Worm (Caenorhabditis elegans) whole organism, L3 larva: ENCODE data around the gene gfat-1.

ENCODE experiments used
- R02D3.7 ChIP-seq: fragments of 150-350 bp; optimal IDR thresholded peaks from 2 replicates; lab custom pipeline; 2014; ENCODE audit warnings: missing biosample characterization, missing genetic modification characterization
- ZK546.5 ChIP-seq: sonication (generic microtip); optimal IDR thresholded peaks from 2 replicates; lab custom pipeline; 2017; ENCODE audit warnings: missing biosample characterization, missing genetic modification characterization
- aly-2 ChIP-seq: fragments of 150-350 bp; optimal IDR thresholded peaks from 2 replicates; lab custom pipeline; 2014; ENCODE audit warnings: missing biosample characterization, missing genetic modification characterization
- ama-1 ChIP-seq: fragments of 150-350 bp; optimal IDR thresholded peaks from 2 replicates; lab custom pipeline; 2018
- ceh-16 ChIP-seq: sonication (generic microtip); optimal IDR thresholded peaks from 2 replicates; lab custom pipeline; 2017; ENCODE audit warnings: missing biosample characterization, missing genetic modification characterization
- ceh-28 ChIP-seq: fragments of 150-350 bp; optimal IDR thresholded peaks from 2 replicates; lab custom pipeline; 2014; ENCODE audit warnings: missing biosample characterization, missing genetic modification reagents, missing genetic modification characterization
- ceh-82 ChIP-seq: fragments of 150-350 bp; optimal IDR thresholded peaks from 2 replicates; lab custom pipeline; 2014; ENCODE audit warnings: missing biosample characterization, missing genetic modification characterization
- ceh-9 ChIP-seq: sonication (generic microtip); optimal IDR thresholded peaks from 2 replicates; lab custom pipeline; 2018; ENCODE audit warnings: missing biosample characterization, missing genetic modification characterization
- daf-12 ChIP-seq: fragments of 150-350 bp; optimal IDR thresholded peaks from 2 replicates; lab custom pipeline; 2014; ENCODE audit warnings: missing biosample characterization, missing genetic modification reagents, missing genetic modification characterization
- egl-27 ChIP-seq: sonication (generic microtip); optimal IDR thresholded peaks from 4 replicates; lab custom pipeline; 2017; ENCODE audit warnings: missing biosample characterization, missing genetic modification reagents, missing genetic modification characterization
- egl-5 ChIP-seq: fragments of 150-350 bp; optimal IDR thresholded peaks from 2 replicates; lab custom pipeline; 2017; ENCODE audit warnings: missing biosample characterization, missing genetic modification reagents, missing genetic modification characterization, inconsistent platforms
- elt-1 ChIP-seq: fragments of 150-350 bp; optimal IDR thresholded peaks from 2 replicates; lab custom pipeline; 2014; ENCODE audit warnings: missing biosample characterization, missing genetic modification characterization
- elt-2 ChIP-seq: sonication (generic microtip); optimal IDR thresholded peaks from 2 replicates; lab custom pipeline; 2016; ENCODE audit warnings: missing genetic modification reagents, mild to moderate bottlenecking, missing genetic modification characterization, missing compliant biosample characterization
- elt-3 ChIP-seq, 3 experiments: fragments of 150-350 bp in 1 of 3; sonication (generic microtip) in 2 of 3; optimal IDR thresholded peaks; 2 replicates in 2 of 3; 4 replicates in 1 of 3; lab custom pipeline; 2014 to 2017; ENCODE audit warnings: missing biosample characterization in 3 of 3, missing genetic modification characterization in 3 of 3
- eor-1 ChIP-seq, 2 experiments: fragments of 150-350 bp; optimal IDR thresholded peaks; 2 replicates each; lab custom pipeline; 2014 to 2018; ENCODE audit warnings: missing biosample characterization in 2 of 2, missing genetic modification characterization in 2 of 2
- fkh-10 ChIP-seq: sonication (generic microtip); optimal IDR thresholded peaks from 2 replicates; lab custom pipeline; 2017; ENCODE audit warnings: missing biosample characterization, missing genetic modification reagents, missing genetic modification characterization
- fkh-2 ChIP-seq: fragments of 150-350 bp; optimal IDR thresholded peaks from 2 replicates; lab custom pipeline; 2014; ENCODE audit warnings: missing biosample characterization, missing genetic modification reagents, missing genetic modification characterization
- fos-1 ChIP-seq: fragments of 150-350 bp; optimal IDR thresholded peaks from 2 replicates; lab custom pipeline; 2014; ENCODE audit warnings: missing biosample characterization, missing genetic modification characterization
- hmg-11 ChIP-seq: sonication (generic microtip); optimal IDR thresholded peaks from 2 replicates; lab custom pipeline; 2016; ENCODE audit warnings: missing genetic modification characterization, missing compliant biosample characterization
- jun-1 ChIP-seq: fragments of 150-350 bp; optimal IDR thresholded peaks from 2 replicates; lab custom pipeline; 2014; ENCODE audit warnings: missing biosample characterization, missing genetic modification reagents, missing genetic modification characterization
- lin-15B ChIP-seq: fragments of 150-350 bp; optimal IDR thresholded peaks from 2 replicates; lab custom pipeline; 2014; ENCODE audit warnings: missing biosample characterization, missing genetic modification characterization
- lin-39 ChIP-seq: fragments of 150-350 bp; optimal IDR thresholded peaks from 2 replicates; lab custom pipeline; 2018; ENCODE audit warnings: missing biosample characterization, missing genetic modification reagents, missing genetic modification characterization
- lsy-12 ChIP-seq: sonication (generic microtip); optimal IDR thresholded peaks from 2 replicates; lab custom pipeline; 2016; ENCODE audit warnings: mild to moderate bottlenecking, missing genetic modification characterization, missing compliant biosample characterization
- mdl-1 ChIP-seq: fragments of 150-350 bp; optimal IDR thresholded peaks from 2 replicates; lab custom pipeline; 2014; ENCODE audit warnings: missing biosample characterization, missing genetic modification characterization
- mml-1 ChIP-seq: fragments of 150-350 bp; sonication (generic microtip); optimal IDR thresholded peaks from 3 replicates; lab custom pipeline; 2014; ENCODE audit warnings: missing biosample characterization, missing genetic modification characterization
- nfya-1 ChIP-seq: sonication (generic microtip); optimal IDR thresholded peaks from 2 replicates; lab custom pipeline; 2017; ENCODE audit warnings: missing genetic modification characterization, mild to moderate bottlenecking, missing compliant biosample characterization, antibody characterized with exemption, moderate library complexity; ENCODE audit not compliant: insufficient read depth
- nhr-11 ChIP-seq: fragments of 150-350 bp; optimal IDR thresholded peaks from 2 replicates; lab custom pipeline; 2014; ENCODE audit warnings: missing biosample characterization, missing genetic modification characterization
- nhr-12 ChIP-seq: fragments of 150-350 bp; optimal IDR thresholded peaks from 2 replicates; lab custom pipeline; 2014; ENCODE audit warnings: missing biosample characterization, missing genetic modification characterization
- nhr-23 ChIP-seq: fragments of 150-350 bp; optimal IDR thresholded peaks from 2 replicates; lab custom pipeline; 2014; ENCODE audit warnings: missing biosample characterization, missing genetic modification reagents, missing genetic modification characterization
- nhr-237 ChIP-seq: fragments of 150-350 bp; optimal IDR thresholded peaks from 2 replicates; lab custom pipeline; 2014; ENCODE audit warnings: missing biosample characterization, missing genetic modification characterization
- nhr-25 ChIP-seq: sonication (generic microtip); optimal IDR thresholded peaks from 2 replicates; lab custom pipeline; 2017; ENCODE audit warnings: missing biosample characterization, missing genetic modification characterization
- nhr-28 ChIP-seq: fragments of 150-350 bp; optimal IDR thresholded peaks from 2 replicates; lab custom pipeline; 2014; ENCODE audit warnings: missing biosample characterization, missing genetic modification characterization
- nhr-43 ChIP-seq: sonication (generic microtip); optimal IDR thresholded peaks from 2 replicates; lab custom pipeline; 2016; ENCODE audit warnings: mild to moderate bottlenecking, missing genetic modification characterization, missing compliant biosample characterization; ENCODE audit not compliant: poor library complexity, severe bottlenecking
- nhr-67 ChIP-seq: fragments of 150-350 bp; optimal IDR thresholded peaks from 2 replicates; lab custom pipeline; 2014; ENCODE audit warnings: missing biosample characterization, missing genetic modification characterization
- nhr-76 ChIP-seq: fragments of 150-350 bp; sonication (generic microtip); optimal IDR thresholded peaks from 5 replicates; lab custom pipeline; 2014; ENCODE audit warnings: missing biosample characterization, missing genetic modification characterization
- nhr-77 ChIP-seq: fragments of 150-350 bp; optimal IDR thresholded peaks from 2 replicates; lab custom pipeline; 2014; ENCODE audit warnings: missing biosample characterization, missing genetic modification characterization
- pha-4 ChIP-seq: fragments of 150-350 bp; optimal IDR thresholded peaks from 2 replicates; lab custom pipeline; 2014; ENCODE audit warnings: missing biosample characterization, missing genetic modification reagents, missing genetic modification characterization
- pqm-1 ChIP-seq: fragments of 150-350 bp; optimal IDR thresholded peaks from 2 replicates; lab custom pipeline; 2017; ENCODE audit warnings: missing biosample characterization, missing genetic modification characterization, inconsistent platforms
- sea-2 ChIP-seq: fragments of 150-350 bp; sonication (generic microtip); optimal IDR thresholded peaks from 4 replicates; lab custom pipeline; 2014; ENCODE audit warnings: missing biosample characterization, missing genetic modification reagents, missing genetic modification characterization
- skn-1 ChIP-seq: fragments of 150-350 bp; optimal IDR thresholded peaks from 2 replicates; lab custom pipeline; 2014; ENCODE audit warnings: missing biosample characterization, missing genetic modification characterization
- snpc-4 ChIP-seq: fragments of 150-350 bp; optimal IDR thresholded peaks from 2 replicates; lab custom pipeline; 2014; ENCODE audit warnings: missing biosample characterization, missing genetic modification characterization
- tbx-2 ChIP-seq: sonication (generic microtip); optimal IDR thresholded peaks from 2 replicates; lab custom pipeline; 2016; ENCODE audit warnings: mild to moderate bottlenecking, missing genetic modification characterization, missing compliant biosample characterization
- unc-39 ChIP-seq: sonication (generic microtip); optimal IDR thresholded peaks from 4 replicates; lab custom pipeline; 2017; ENCODE audit warnings: missing biosample characterization, missing genetic modification characterization
- unc-62 ChIP-seq: fragments of 150-350 bp; sonication (generic microtip); optimal IDR thresholded peaks from 4 replicates; lab custom pipeline; 2014; ENCODE audit warnings: missing biosample characterization, missing genetic modification reagents, missing genetic modification characterization
- zag-1 ChIP-seq: fragments of 150-350 bp; optimal IDR thresholded peaks from 2 replicates; lab custom pipeline; 2014; ENCODE audit warnings: missing biosample characterization, missing genetic modification characterization
- ztf-11 ChIP-seq: fragments of 150-350 bp; optimal IDR thresholded peaks from 2 replicates; lab custom pipeline; 2014; ENCODE audit warnings: missing biosample characterization, missing genetic modification characterization
- ztf-4 ChIP-seq: fragments of 150-350 bp; optimal IDR thresholded peaks from 2 replicates; lab custom pipeline; 2014; ENCODE audit warnings: missing biosample characterization, missing genetic modification characterization

Gene gfat-1

ce11 chrII:11637189-11637754, 42.1 kb upstream of the gfat-1 start:
- TF ChIP-seq jun-1 (no peak), lin-39 (no peak), nhr-76 (tag; lab: Kevin White, UChicago) (no peak), tbx-2 (tag; lab: Kevin White, UChicago) (peak; percentile 30), ztf-11 (tag; lab: Kevin White, UChicago) (no peak), snpc-4 (tag; lab: Kevin White, UChicago) (no peak), ZK546.5 (no peak), egl-27 (no peak), R02D3.7 (tag; lab: Kevin White, UChicago) (no peak), nhr-237 (tag; lab: Kevin White, UChicago) (no peak), nhr-77 (tag; lab: Kevin White, UChicago) (peak; percentile 43), lin-15B (tag; lab: Kevin White, UChicago) (no peak), eor-1 (tag; optimal IDR thresholded peaks at IDR 0.05; lab: Kevin White, UChicago) (no peak), nhr-23 (tag; lab: Kevin White, UChicago) (peak; percentile 18), nhr-12 (tag; lab: Kevin White, UChicago) (no peak), elt-3 (tag; optimal IDR thresholded peaks at IDR 0.05; lab: Kevin White, UChicago) (no peak), elt-2 (no peak), fos-1 (no peak), ceh-9 (tag; lab: Kevin White, UChicago) (no peak), mml-1 (no peak), nfya-1 (tag; lab: Kevin White, UChicago) (no peak), nhr-67 (peak; percentile 1), ztf-4 (tag; lab: Kevin White, UChicago) (peak; percentile 82), sea-2 (GFP tag; lab: Kevin White, UChicago) (no peak), ceh-28 (tag; lab: Kevin White, UChicago) (peak; percentile 29), ceh-82 (tag; lab: Kevin White, UChicago) (no peak), unc-39 (tag; lab: Kevin White, UChicago) (no peak), daf-12 (no peak), fkh-2 (no peak), egl-5 (no peak), ama-1 (lab: Kevin White, UChicago) (peak; percentile 2), pha-4 (tag; lab: Kevin White, UChicago) (peak; percentile 58), nhr-11 (no peak), hmg-11 (tag; lab: Kevin White, UChicago) (no peak), skn-1 (no peak), lsy-12 (tag; lab: Kevin White, UChicago) (no peak), nhr-43 (peak; percentile 72), nhr-25 (peak; percentile 46), mdl-1 (tag; lab: Kevin White, UChicago) (no peak), elt-1 (no peak), fkh-10 (GFP tag; lab: Kevin White, UChicago) (no peak), ceh-16 (tag; lab: Kevin White, UChicago) (no peak), zag-1 (tag; lab: Kevin White, UChicago) (no peak), nhr-28 (tag; lab: Kevin White, UChicago) (no peak), pqm-1 (tag; lab: Kevin White, UChicago) (no peak), unc-62 (GFP tag; lab: Kevin White, UChicago) (no peak), aly-2 (peak; percentile 54)

ce11 chrII:11636617-11637016, 41.4 kb upstream of the gfat-1 start:
- TF ChIP-seq nhr-43 (peak; percentile 59), ceh-16 (tag; lab: Kevin White, UChicago) (no peak), elt-2 (peak; percentile 17), ama-1 (lab: Kevin White, UChicago) (peak; percentile 90), unc-39 (tag; lab: Kevin White, UChicago) (no peak), fos-1 (no peak), nfya-1 (tag; lab: Kevin White, UChicago) (peak; percentile 6), lsy-12 (tag; lab: Kevin White, UChicago) (peak; percentile 12)
